Fruit fly (Drosophila melanogaster): Measurements from ENCODE around the gene CG14960.

DNA sequence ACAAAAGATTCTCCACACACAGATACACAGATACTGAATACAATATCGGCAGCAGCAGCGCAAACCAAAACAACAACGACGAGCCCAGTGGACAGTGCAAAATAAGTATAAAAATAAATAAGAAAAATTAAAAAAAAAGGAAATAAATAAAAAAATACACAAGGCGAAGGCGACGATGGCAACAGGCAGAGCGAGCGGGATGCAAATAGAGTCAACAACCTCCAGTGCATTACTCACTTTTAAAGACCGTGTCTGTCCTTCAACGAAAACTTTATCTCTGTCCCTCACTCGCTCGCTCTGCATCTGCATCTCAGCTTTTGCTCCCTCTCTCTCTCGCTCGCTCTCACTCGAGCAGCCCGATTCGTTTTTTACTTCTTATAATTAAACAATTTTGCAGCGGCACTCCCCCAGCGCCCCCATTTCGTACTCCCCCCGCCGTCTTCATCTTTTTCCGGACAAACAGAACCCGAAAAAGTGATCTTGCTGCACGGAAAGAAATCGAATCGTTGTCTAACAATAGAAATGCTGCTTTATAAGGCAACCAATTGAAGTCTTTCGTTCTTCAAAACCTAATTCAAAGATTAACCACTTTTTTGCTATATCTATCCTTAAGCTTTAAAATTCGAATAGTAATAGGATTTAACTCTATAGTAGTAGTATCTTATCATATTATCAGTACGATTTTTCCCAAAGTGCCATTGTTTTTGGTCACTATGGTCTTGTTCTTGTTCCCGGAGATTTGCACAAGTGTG, 24.3 kb upstream of the CG14960 start:
- TF ChIP-seq CG8478 (optimal IDR thresholded peaks at IDR 0.05) (no peak), CTCF (optimal IDR thresholded peaks at IDR 0.05) (no peak)

All from S2 (cell line).